Fruit fly (Drosophila melanogaster): ENCODE measurements around the gene mid.
A peak's percentile ranks its signal among the peaks of the same experiment; 100 is the strongest.

mid gene

DNA sequence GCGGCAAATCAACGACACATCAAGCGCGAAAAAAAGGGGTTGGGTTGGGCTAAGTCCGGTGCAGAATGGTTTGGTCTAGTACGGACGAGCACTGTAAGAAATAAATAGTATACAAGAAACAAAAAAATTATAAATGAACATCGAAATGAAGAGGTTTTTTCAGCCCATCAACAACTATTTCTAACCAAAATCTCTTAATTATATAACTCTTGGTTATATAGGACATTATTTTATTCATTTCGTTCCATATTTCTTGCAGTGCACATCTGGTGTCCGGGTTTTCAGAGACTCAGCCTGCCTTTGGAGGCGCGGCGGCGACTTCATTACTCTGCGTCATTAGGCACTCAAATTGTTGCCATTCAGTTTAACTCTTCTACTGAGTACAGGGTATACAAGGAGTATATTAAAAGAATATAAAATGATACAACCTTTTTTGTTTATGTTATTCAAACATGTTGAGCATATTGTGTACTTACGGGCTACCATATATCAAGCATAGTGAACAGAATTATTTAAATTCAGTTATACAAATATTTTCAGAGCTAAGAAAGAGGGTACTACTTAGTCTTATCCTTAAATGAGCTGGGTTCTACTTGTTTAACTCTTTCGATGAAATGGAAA is 27.9 kb upstream of the mid start (continued):
- TF ChIP-seq CG31627 (GFP tag; optimal IDR thresholded peaks at IDR 0.05) (no peak), pdm3 (GFP tag; optimal IDR thresholded peaks at IDR 0.05) (no peak), CG11902 (GFP tag; optimal IDR thresholded peaks at IDR 0.05) (no peak), CG15336 (GFP tag; IDR thresholded peaks at IDR 0.05) (no peak), CG11294 (GFP tag; IDR thresholded peaks at IDR 0.05) (no peak), CG6854 (GFP tag; optimal IDR thresholded peaks at IDR 0.05) (no peak), CG3032 (tag; optimal IDR thresholded peaks at IDR 0.05) (no peak), CG11762 (GFP tag; optimal IDR thresholded peaks at IDR 0.05; ENCODE audit: insufficient read depth) (no peak), CG6808 (GFP tag; optimal IDR thresholded peaks at IDR 0.05) (no peak), fkh (GFP tag; optimal IDR thresholded peaks at IDR 0.05) (no peak), CG32006 (GFP tag; optimal IDR thresholded peaks at IDR 0.05) (no peak), Hr39 (GFP tag; optimal IDR thresholded peaks at IDR 0.05) (peak; percentile 7), dac (GFP tag; optimal IDR thresholded peaks at IDR 0.05) (no peak)

DNA sequence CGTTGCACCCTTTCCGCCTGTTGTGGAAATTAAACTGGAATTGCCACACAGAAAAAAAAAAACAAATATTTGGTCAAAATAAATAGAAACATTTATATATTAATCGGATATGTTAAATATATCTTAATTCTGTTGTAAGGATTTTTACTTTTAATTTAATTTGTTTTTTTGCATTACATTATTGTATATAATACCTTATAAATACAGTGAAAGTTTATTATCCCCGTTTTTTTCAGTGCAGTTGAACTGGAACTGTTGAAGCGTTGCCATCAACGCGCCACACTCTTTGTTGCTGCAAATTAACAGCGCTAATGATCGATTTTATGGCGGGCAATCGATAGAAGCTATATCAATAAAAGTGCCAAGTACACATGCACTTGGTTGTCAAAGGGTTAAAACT is 27.1 kb upstream of the mid start:
- TF ChIP-seq Gug (GFP tag; IDR thresholded peaks at IDR 0.05): 0 out of 2 replicates have a peak, but pooled peaks have one; percentile 16
- peak; percentile 35 for TF ChIP-seq pdm3 (GFP tag; optimal IDR thresholded peaks at IDR 0.05)
- no peak for TF ChIP-seq Sox14 (GFP tag; optimal IDR thresholded peaks at IDR 0.05)
- TF ChIP-seq CG15336 (GFP tag; IDR thresholded peaks at IDR 0.05): peak; percentile 63
- peak; percentile 25 for TF ChIP-seq net (GFP tag; optimal IDR thresholded peaks at IDR 0.05)
- peak; percentile 50 for TF ChIP-seq CG3919 (GFP tag; optimal IDR thresholded peaks at IDR 0.05)
- TF ChIP-seq fd59A (GFP tag; optimal IDR thresholded peaks at IDR 0.05): no peak
- no peak for TF ChIP-seq Blimp-1 (GFP tag; optimal IDR thresholded peaks at IDR 0.05)
- peak; percentile 52 for TF ChIP-seq CG8632 (GFP tag; optimal IDR thresholded peaks at IDR 0.05)
- TF ChIP-seq CG11902 (GFP tag; optimal IDR thresholded peaks at IDR 0.05): no peak
- TF ChIP-seq CG6854 (GFP tag; optimal IDR thresholded peaks at IDR 0.05): no peak
- TF ChIP-seq Sox15 (GFP tag; optimal IDR thresholded peaks at IDR 0.05): no peak
- TF ChIP-seq CG3032 (tag; optimal IDR thresholded peaks at IDR 0.05): peak; percentile 2
- no peak for TF ChIP-seq CG31627 (GFP tag; optimal IDR thresholded peaks at IDR 0.05)
- TF ChIP-seq CG1621 (tag; optimal IDR thresholded peaks at IDR 0.05): no peak
- no peak for TF ChIP-seq vri (GFP tag; optimal IDR thresholded peaks at IDR 0.05)
- TF ChIP-seq CG9139 (GFP tag; optimal IDR thresholded peaks at IDR 0.05): no peak
- TF ChIP-seq CG32006 (GFP tag; optimal IDR thresholded peaks at IDR 0.05): peak; percentile 49
- TF ChIP-seq CG6808 (GFP tag; optimal IDR thresholded peaks at IDR 0.05): peak; percentile 23
- TF ChIP-seq CG6163 (GFP tag; IDR thresholded peaks at IDR 0.05): peak; percentile 50; the same call in 1 of the 3 replicates
- no peak for TF ChIP-seq Hr39 (GFP tag; optimal IDR thresholded peaks at IDR 0.05)
- TF ChIP-seq CG8119 (GFP tag; IDR thresholded peaks at IDR 0.05): peak; percentile 64
- no peak for TF ChIP-seq Lpt (GFP tag; optimal IDR thresholded peaks at IDR 0.05)
- peak; percentile 15 for TF ChIP-seq CG7368 (GFP tag; optimal IDR thresholded peaks at IDR 0.05)
- TF ChIP-seq dac (GFP tag; optimal IDR thresholded peaks at IDR 0.05): no peak
- peak; percentile 14 for TF ChIP-seq Hr4 (GFP tag; optimal IDR thresholded peaks at IDR 0.05)
- TF ChIP-seq Hr38 (GFP tag; optimal IDR thresholded peaks at IDR 0.05): no peak
- no peak for TF ChIP-seq dsx (GFP tag; optimal IDR thresholded peaks at IDR 0.05; ENCODE audit: poor library complexity, severe bottlenecking)
- peak; percentile 29 for TF ChIP-seq OdsH (GFP tag; optimal IDR thresholded peaks at IDR 0.05)
- TF ChIP-seq eg (GFP tag; IDR thresholded peaks at IDR 0.05): no peak
- peak; percentile 22 for TF ChIP-seq esn (GFP tag; optimal IDR thresholded peaks at IDR 0.05)
- TF ChIP-seq fd85E (GFP tag; optimal IDR thresholded peaks at IDR 0.05): no peak
- no peak for TF ChIP-seq fkh (GFP tag; optimal IDR thresholded peaks at IDR 0.05)
- TF ChIP-seq CG10631 (GFP tag; optimal IDR thresholded peaks at IDR 0.05): peak; percentile 22
- peak; percentile 2 for TF ChIP-seq cyc (GFP tag; optimal IDR thresholded peaks at IDR 0.05)
- no peak for TF ChIP-seq Eip93F (GFP tag; optimal IDR thresholded peaks at IDR 0.05)
- peak; percentile 29 for TF ChIP-seq CG6792 (GFP tag; optimal IDR thresholded peaks at IDR 0.05)
- TF ChIP-seq Ets21C (GFP tag; optimal IDR thresholded peaks at IDR 0.05): no peak
- TF ChIP-seq CG8319 (GFP tag; optimal IDR thresholded peaks at IDR 0.05): peak; percentile 12
- no peak for TF ChIP-seq Eip75B (GFP tag; optimal IDR thresholded peaks at IDR 0.05)
- peak; percentile 14 for TF ChIP-seq Met (GFP tag; optimal IDR thresholded peaks at IDR 0.05)
- no peak for TF ChIP-seq CG4318 (GFP tag; optimal IDR thresholded peaks at IDR 0.05)
- TF ChIP-seq Eip78C (GFP tag): peak; percentile 86
- no peak for TF ChIP-seq lz (GFP tag; optimal IDR thresholded peaks at IDR 0.05)
- TF ChIP-seq achi (GFP tag; optimal IDR thresholded peaks at IDR 0.05): peak; percentile 43
- no peak for TF ChIP-seq Ets96B (tag; optimal IDR thresholded peaks at IDR 0.05)

Measured in whole organism, prepupa.